Worm (Caenorhabditis elegans): Measurements from ENCODE around the gene srw-69.

DNA sequence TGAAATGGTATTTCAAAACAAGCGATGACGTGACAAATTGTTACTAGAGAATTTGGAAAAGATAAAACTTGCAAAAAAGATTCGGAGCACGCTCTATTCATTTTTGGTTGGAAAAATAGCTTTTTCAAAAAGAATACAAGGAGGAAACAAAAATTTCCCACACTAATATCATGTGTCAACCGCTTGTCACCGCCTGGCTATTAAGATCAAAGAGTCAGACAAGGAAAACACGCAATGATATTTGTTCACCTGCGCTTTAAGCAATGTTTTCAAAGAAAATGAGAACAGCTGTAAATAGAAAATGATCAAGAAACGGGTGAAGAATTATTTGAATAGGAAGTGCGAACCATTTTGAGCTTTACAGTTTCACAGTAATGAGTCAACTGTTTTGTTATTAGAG lies 48.0 kb upstream of the srw-69 start, which contains the start of gene srh-125:
- TF ChIP-seq lin-1 (GFP tag; IDR thresholded peaks at IDR 0.05) (no peak), fkh-10 (GFP tag; optimal IDR thresholded peaks at IDR 0.05) (no peak), ama-1 (optimal IDR thresholded peaks at IDR 0.05) (no peak), nhr-237 (tag; optimal IDR thresholded peaks at IDR 0.05) (no peak), egl-43 (GFP tag; IDR thresholded peaks at IDR 0.05) (no peak), unc-62 (GFP tag; optimal IDR thresholded peaks at IDR 0.05 in 1 of 2) (no peak), unc-62 (tag; optimal IDR thresholded peaks at IDR 0.05) (no peak), unc-39 (tag; optimal IDR thresholded peaks at IDR 0.05) (no peak), nhr-25 (tag; optimal IDR thresholded peaks at IDR 0.05; ENCODE audit: borderline replicate concordance, insufficient read depth) (no peak), fos-1 (tag; optimal IDR thresholded peaks at IDR 0.05) (no peak), lin-13 (GFP tag; optimal IDR thresholded peaks at IDR 0.05) (no peak), aly-2 (tag; optimal IDR thresholded peaks at IDR 0.05) (no peak), pqm-1 (tag; optimal IDR thresholded peaks at IDR 0.05) (no peak)
